Fruit fly (Drosophila melanogaster) whole organism, adult: ENCODE results near the gene Tim8.

Experiments used
- CG11617 ChIP-seq: fragments of 200-800 bp; sonication (Bioruptor generic); optimal IDR thresholded peaks from 2 replicates; lab custom pipeline; 2017; ENCODE audit warnings: mild to moderate bottlenecking, missing biosample characterization, missing genetic modification reagents, missing genetic modification characterization
- CG12768 ChIP-seq: fragments of 200-800 bp; sonication (Bioruptor generic); optimal IDR thresholded peaks from 2 replicates; lab custom pipeline; 2017; ENCODE audit warnings: missing biosample characterization, missing genetic modification characterization, mild to moderate bottlenecking, moderate library complexity, missing genetic modification reagents
- CG14711 ChIP-seq: fragments of 200-800 bp; sonication (Bioruptor generic); optimal IDR thresholded peaks from 2 replicates; lab custom pipeline; 2018; ENCODE audit warnings: missing biosample characterization, mild to moderate bottlenecking, missing genetic modification characterization, moderate library complexity
- CG1620 ChIP-seq: fragments of 200-800 bp; sonication (Bioruptor generic); optimal IDR thresholded peaks from 2 replicates; lab custom pipeline; 2016; ENCODE audit warnings: missing biosample characterization, missing genetic modification characterization
- CG33017 ChIP-seq: fragments of 200-800 bp; sonication (Bioruptor generic); optimal IDR thresholded peaks from 2 replicates; lab custom pipeline; 2018; ENCODE audit warnings: missing biosample characterization, mild to moderate bottlenecking, missing genetic modification characterization, moderate library complexity
- CG5204 ChIP-seq: fragments of 200-800 bp; sonication (Bioruptor generic); optimal IDR thresholded peaks from 2 replicates; lab custom pipeline; 2016; ENCODE audit warnings: missing biosample characterization, missing genetic modification characterization
- CG7045 ChIP-seq: fragments of 200-800 bp; sonication (Bioruptor generic); optimal IDR thresholded peaks from 2 replicates; lab custom pipeline; 2017; ENCODE audit warnings: missing biosample characterization, mild to moderate bottlenecking, missing genetic modification characterization
- CG7101 ChIP-seq: fragments of 200-800 bp; sonication (Bioruptor generic); optimal IDR thresholded peaks from 2 replicates; lab custom pipeline; 2018; ENCODE audit warnings: missing biosample characterization, mild to moderate bottlenecking, missing genetic modification characterization, moderate library complexity
- Clk ChIP-seq: fragments of 200-800 bp; sonication (Bioruptor generic); optimal IDR thresholded peaks from 2 replicates; lab custom pipeline; 2017; ENCODE audit warnings: missing biosample characterization, missing genetic modification characterization
- Crg-1 ChIP-seq: fragments of 200-800 bp; sonication (Bioruptor generic); optimal IDR thresholded peaks from 2 replicates; lab custom pipeline; 2016; ENCODE audit warnings: missing biosample characterization, missing genetic modification characterization
- Hr96 ChIP-seq: fragments of 200-800 bp; sonication (Bioruptor generic); optimal IDR thresholded peaks from 2 replicates; lab custom pipeline; 2016; ENCODE audit warnings: missing biosample characterization, missing genetic modification characterization
- Mnt ChIP-seq: fragments of 200-800 bp; sonication (Bioruptor generic); optimal IDR thresholded peaks from 2 replicates; lab custom pipeline; 2016; ENCODE audit warnings: missing biosample characterization, mild to moderate bottlenecking, missing genetic modification characterization
- bab1 ChIP-seq: fragments of 200-800 bp; sonication (Bioruptor generic); optimal IDR thresholded peaks from 3 replicates; lab custom pipeline; 2019; ENCODE audit warnings: missing biosample characterization, mild to moderate bottlenecking, missing genetic modification characterization, moderate library complexity
- cic ChIP-seq: fragments of 200-800 bp; sonication (Bioruptor generic); optimal IDR thresholded peaks from 2 replicates; lab custom pipeline; 2017; ENCODE audit warnings: missing biosample characterization, mild to moderate bottlenecking, missing genetic modification characterization, moderate library complexity
- cnc ChIP-seq, 2 experiments: fragments of >200 bp; optimal IDR thresholded peaks; 2 replicates each; lab custom pipeline; 2017
- kay ChIP-seq: fragments of 200-800 bp; sonication (Bioruptor generic); peaks from one replicate; lab custom pipeline; 2016; ENCODE audit warnings: missing biosample characterization, missing genetic modification characterization, borderline replicate concordance
- ovo ChIP-seq: fragments of 200-800 bp; sonication (Bioruptor generic); optimal IDR thresholded peaks from 2 replicates; lab custom pipeline; 2016; ENCODE audit warnings: missing biosample characterization, missing genetic modification characterization
- pad ChIP-seq: fragments of 200-800 bp; sonication (Bioruptor generic); optimal IDR thresholded peaks from 3 replicates; lab custom pipeline; 2017; ENCODE audit warnings: missing biosample characterization, missing genetic modification characterization, mild to moderate bottlenecking, moderate library complexity, missing genetic modification reagents
- tj ChIP-seq: fragments of 200-800 bp; sonication (Bioruptor generic); optimal IDR thresholded peaks from 3 replicates; lab custom pipeline; 2017; ENCODE audit warnings: missing biosample characterization, mild to moderate bottlenecking, missing genetic modification characterization, moderate library complexity
- toe ChIP-seq: fragments of 200-800 bp; sonication (Bioruptor generic); optimal IDR thresholded peaks from 2 replicates; lab custom pipeline; 2016; ENCODE audit warnings: missing biosample characterization, missing genetic modification characterization

Tim8 gene

DNA sequence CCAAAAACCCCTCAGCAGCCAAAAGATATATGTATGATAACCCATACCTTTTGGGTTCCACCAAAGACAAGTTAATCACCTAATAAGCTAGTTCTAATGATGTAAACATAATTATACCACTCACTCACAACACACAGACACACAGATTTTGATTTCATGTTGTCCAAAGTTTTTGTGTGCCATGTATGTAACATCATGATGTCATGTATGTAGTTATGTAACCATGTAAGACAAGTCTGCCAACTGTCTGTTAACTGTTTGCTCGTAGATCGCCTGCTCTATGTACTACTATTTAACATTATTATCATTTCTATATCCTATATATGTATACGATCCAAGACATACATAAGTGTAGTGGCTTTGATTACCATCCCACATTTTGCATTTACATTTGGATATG is 36.0 kb downstream of the Tim8 start:
- TF ChIP-seq pad (GFP tag; lab: Kevin White, UChicago) (no peak), Crg-1 (GFP tag; lab: Kevin White, UChicago) (no peak), kay (GFP tag; lab: Kevin White, UChicago) (peak; percentile 24), tj (GFP tag; lab: Kevin White, UChicago) (no peak)

DNA sequence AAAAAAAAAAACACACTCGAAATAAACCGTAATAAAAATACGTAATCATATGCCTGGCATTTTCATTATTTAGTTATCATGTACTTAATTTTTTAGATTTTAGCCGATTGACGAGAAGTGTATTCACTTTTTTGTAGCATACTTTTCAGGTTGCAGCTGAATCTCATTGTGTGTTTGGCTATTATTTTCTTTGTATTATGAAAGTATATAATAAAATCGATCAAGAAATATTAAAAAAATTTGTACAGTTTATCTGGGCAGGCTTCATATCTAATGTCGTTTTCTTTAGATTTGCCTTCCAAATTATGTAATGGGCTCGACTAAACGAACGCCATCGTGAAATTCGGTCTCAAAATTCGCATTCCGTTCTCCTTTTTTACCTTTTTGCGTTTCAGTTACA is 41.4 kb downstream of the Tim8 start, which contains the start of gene CG15196:
TSS of gene CG15196 (plus strand) at position 301 of the 400 bp plus-strand sequence.
- TF ChIP-seq CG7045 (GFP tag; lab: Kevin White, UChicago) (no peak), CG12768 (GFP tag; lab: Kevin White, UChicago) (no peak), CG33017 (tag; lab: Kevin White, UChicago) (no peak), CG7101 (no peak), cnc (optimal IDR thresholded peaks at IDR 0.05; lab: Kevin White, UChicago) (no peak), ovo (GFP tag; lab: Kevin White, UChicago) (no peak), kay (GFP tag; lab: Kevin White, UChicago) (no peak), pad (GFP tag; lab: Kevin White, UChicago) (no peak), CG14711 (tag; lab: Kevin White, UChicago) (no peak), Mnt (GFP tag; lab: Kevin White, UChicago) (no peak), CG1620 (GFP tag; lab: Kevin White, UChicago) (no peak), tj (GFP tag; lab: Kevin White, UChicago) (no peak), CG5204 (GFP tag; lab: Kevin White, UChicago) (no peak), Crg-1 (GFP tag; lab: Kevin White, UChicago) (no peak), cic (GFP tag; lab: Kevin White, UChicago) (no peak)

- TF ChIP-seq pad (GFP tag; lab: Kevin White, UChicago) = no peak
- no peak for TF ChIP-seq cnc (optimal IDR thresholded peaks at IDR 0.05; lab: Kevin White, UChicago)
- no peak for TF ChIP-seq bab1 (GFP tag; lab: Kevin White, UChicago)
- no peak for TF ChIP-seq tj (GFP tag; lab: Kevin White, UChicago)
- TF ChIP-seq CG14711 (tag; lab: Kevin White, UChicago) = no peak
- TF ChIP-seq CG1620 (GFP tag; lab: Kevin White, UChicago) = no peak
- TF ChIP-seq cic (GFP tag; lab: Kevin White, UChicago) = no peak
- no peak for TF ChIP-seq CG11617 (GFP tag; lab: Kevin White, UChicago)
- TF ChIP-seq Crg-1 (GFP tag; lab: Kevin White, UChicago) = no peak
- TF ChIP-seq CG7101 = no peak
- TF ChIP-seq ovo (GFP tag; lab: Kevin White, UChicago) = no peak
- TF ChIP-seq Hr96 (GFP tag; lab: Kevin White, UChicago) = no peak
Measured at dm6 chrX:11413090-11413489, 44.8 kb downstream of the Tim8 start, which contains the start of gene Gr10b. Gr10b (minus strand) TSS chrX:11413190.

dm6 chrX:11417322-11417721 is 49.1 kb downstream of the Tim8 start, which contains the start of the genes Gr10a and Or10a:
Gr10a (minus strand) TSS chrX:11417422.
Or10a (minus strand) TSS chrX:11417422.
- no peak for TF ChIP-seq pad (GFP tag; lab: Kevin White, UChicago)
- TF ChIP-seq Mnt (GFP tag; lab: Kevin White, UChicago) = no peak
- no peak for TF ChIP-seq cic (GFP tag; lab: Kevin White, UChicago)
- TF ChIP-seq CG12768 (GFP tag; lab: Kevin White, UChicago) = no peak
- no peak for TF ChIP-seq CG7101
- TF ChIP-seq Clk (GFP tag; lab: Kevin White, UChicago) = no peak
- no peak for TF ChIP-seq tj (GFP tag; lab: Kevin White, UChicago)
- no peak for TF ChIP-seq toe (GFP tag; lab: Kevin White, UChicago)
- no peak for TF ChIP-seq kay (GFP tag; lab: Kevin White, UChicago)
- no peak for TF ChIP-seq bab1 (GFP tag; lab: Kevin White, UChicago)
- no peak for TF ChIP-seq Hr96 (GFP tag; lab: Kevin White, UChicago)
- TF ChIP-seq cnc (optimal IDR thresholded peaks at IDR 0.05; lab: Kevin White, UChicago) = no peak
- TF ChIP-seq CG5204 (GFP tag; lab: Kevin White, UChicago) = no peak
- TF ChIP-seq CG11617 (GFP tag; lab: Kevin White, UChicago) = no peak
- no peak for TF ChIP-seq CG1620 (GFP tag; lab: Kevin White, UChicago)
- TF ChIP-seq Crg-1 (GFP tag; lab: Kevin White, UChicago) = no peak
- TF ChIP-seq CG7045 (GFP tag; lab: Kevin White, UChicago) = no peak
- TF ChIP-seq CG14711 (tag; lab: Kevin White, UChicago) = no peak
- no peak for TF ChIP-seq CG33017 (tag; lab: Kevin White, UChicago)
- no peak for TF ChIP-seq ovo (GFP tag; lab: Kevin White, UChicago)
